Fruit fly (Drosophila melanogaster) whole organism, embryonic: ENCODE measurements around the gene wge.

Source experiments
- CG10565 ChIP-seq: fragments of 200-800 bp; sonication (Bioruptor generic); optimal IDR thresholded peaks from 3 replicates; lab custom pipeline; 2016; ENCODE audit warnings: missing biosample characterization, mild to moderate bottlenecking, missing genetic modification characterization
- CG11723 ChIP-seq: fragments of 200-800 bp; sonication (Bioruptor generic); optimal IDR thresholded peaks from 2 replicates; lab custom pipeline; 2017; ENCODE audit warnings: missing biosample characterization, mild to moderate bottlenecking, missing genetic modification characterization
- CG12744 ChIP-seq: fragments of 200-800 bp; sonication (Bioruptor generic); optimal IDR thresholded peaks from 2 replicates; lab custom pipeline; 2016; ENCODE audit warnings: missing biosample characterization, missing genetic modification characterization
- CG12942 ChIP-seq: fragments of 200-800 bp; sonication (Bioruptor generic); optimal IDR thresholded peaks from 3 replicates; lab custom pipeline; 2016; ENCODE audit warnings: missing biosample characterization, missing genetic modification characterization
- CG15011 ChIP-seq: fragments of 200-800 bp; sonication (Bioruptor generic); optimal IDR thresholded peaks from 3 replicates; lab custom pipeline; 2018; ENCODE audit warnings: missing biosample characterization, mild to moderate bottlenecking, missing genetic modification characterization
- CG15269 ChIP-seq: fragments of 200-800 bp; sonication (Bioruptor generic); optimal IDR thresholded peaks from 2 replicates; lab custom pipeline; 2018; ENCODE audit warnings: missing biosample characterization, mild to moderate bottlenecking, missing genetic modification characterization, moderate library complexity
- CG1529 ChIP-seq: fragments of 200-800 bp; sonication (Bioruptor generic); optimal IDR thresholded peaks from 3 replicates; lab custom pipeline; 2018; ENCODE audit warnings: missing biosample characterization, missing genetic modification characterization
- CG17359 ChIP-seq: fragments of 200-800 bp; sonication (Bioruptor generic); optimal IDR thresholded peaks from 3 replicates; lab custom pipeline; 2018; ENCODE audit warnings: missing biosample characterization, mild to moderate bottlenecking, missing genetic modification characterization, moderate library complexity
- CG17829 ChIP-seq: fragments of 200-800 bp; optimal IDR thresholded peaks from 2 replicates; lab custom pipeline; 2019; ENCODE audit warnings: missing biosample characterization, mild to moderate bottlenecking, missing genetic modification characterization, moderate library complexity
- CG32767 ChIP-seq: fragments of 200-800 bp; sonication (Bioruptor generic); IDR thresholded peaks from 2 replicates; pipeline ENCODE4 v1.3.6; 2022; ENCODE audit warnings: missing biosample characterization, missing genetic modification characterization
- CG3838 ChIP-seq: fragments of 200-800 bp; sonication (Bioruptor generic); optimal IDR thresholded peaks from 3 replicates; lab custom pipeline; 2016; ENCODE audit warnings: missing biosample characterization, missing genetic modification characterization
- CG3847 ChIP-seq: fragments of 200-800 bp; sonication (Bioruptor generic); IDR thresholded peaks from 2 replicates; pipeline ENCODE4 v1.3.6; 2022; ENCODE audit warnings: missing biosample characterization, missing genetic modification characterization
- CG4282 ChIP-seq: fragments of 200-800 bp; sonication (Bioruptor generic); optimal IDR thresholded peaks from 2 replicates; lab custom pipeline; 2016; ENCODE audit warnings: missing biosample characterization, missing genetic modification characterization
- CG5180 ChIP-seq: fragments of 200-800 bp; sonication (Bioruptor generic); optimal IDR thresholded peaks from 3 replicates; lab custom pipeline; 2017; ENCODE audit warnings: missing biosample characterization, missing genetic modification characterization, mild to moderate bottlenecking, moderate library complexity, missing genetic modification reagents
- CG7271 ChIP-seq: fragments of 200-800 bp; sonication (Bioruptor generic); optimal IDR thresholded peaks from 2 replicates; lab custom pipeline; 2018; ENCODE audit warnings: missing biosample characterization, mild to moderate bottlenecking, missing genetic modification characterization, moderate library complexity
- CG7357 ChIP-seq: fragments of 200-800 bp; sonication (Bioruptor generic); IDR thresholded peaks from 3 replicates; pipeline ENCODE4 v1.3.6; 2022; ENCODE audit warnings: missing biosample characterization, missing genetic modification characterization
- CG8089 ChIP-seq: fragments of 200-800 bp; sonication (Bioruptor generic); optimal IDR thresholded peaks from 3 replicates; lab custom pipeline; 2016; ENCODE audit warnings: missing biosample characterization, missing genetic modification characterization
- CG9437 ChIP-seq: fragments of 200-800 bp; sonication (Bioruptor generic); optimal IDR thresholded peaks from 2 replicates; lab custom pipeline; 2018; ENCODE audit warnings: missing biosample characterization, mild to moderate bottlenecking, missing genetic modification characterization
- CG9876 ChIP-seq: fragments of 200-800 bp; sonication (Bioruptor generic); optimal IDR thresholded peaks from 2 replicates; lab custom pipeline; 2016; ENCODE audit warnings: missing biosample characterization, missing genetic modification characterization
- Camta ChIP-seq: fragments of 200-800 bp; sonication (Bioruptor generic); optimal IDR thresholded peaks from 2 replicates; lab custom pipeline; 2016; ENCODE audit warnings: missing biosample characterization, missing genetic modification characterization
- Dp ChIP-seq: fragments of 200-800 bp; sonication (Bioruptor generic); optimal IDR thresholded peaks from 2 replicates; lab custom pipeline; 2018; ENCODE audit warnings: missing biosample characterization, mild to moderate bottlenecking, missing genetic modification characterization, moderate library complexity
- Gug ChIP-seq: fragments of 200-800 bp; sonication (Bioruptor generic); IDR thresholded peaks from 4 replicates; pipeline ENCODE4 v1.3.6; 2022; ENCODE audit warnings: missing biosample characterization, missing genetic modification characterization
- H15 ChIP-seq: fragments of 200-800 bp; sonication (Bioruptor generic); IDR thresholded peaks from 3 replicates; pipeline ENCODE4 v1.3.6; 2022; ENCODE audit warnings: missing biosample characterization, missing genetic modification characterization
- HHEX ChIP-seq: fragments of 200-800 bp; sonication (Bioruptor generic); optimal IDR thresholded peaks from 3 replicates; lab custom pipeline; 2017; ENCODE audit warnings: missing biosample characterization, mild to moderate bottlenecking, missing genetic modification characterization, missing genetic modification reagents
- Hmr ChIP-seq: fragments of 200-800 bp; sonication (Bioruptor generic); optimal IDR thresholded peaks from 3 replicates; lab custom pipeline; 2017; ENCODE audit warnings: mild to moderate bottlenecking, missing biosample characterization, missing genetic modification reagents, missing genetic modification characterization
- Hmx ChIP-seq: fragments of 200-800 bp; sonication (Bioruptor generic); optimal IDR thresholded peaks from 2 replicates; lab custom pipeline; 2016; ENCODE audit warnings: missing biosample characterization, missing genetic modification characterization
- Hr39 ChIP-seq: fragments of >200 bp; optimal IDR thresholded peaks from 2 replicates; lab custom pipeline; 2017
- Mad ChIP-seq: fragments of 200-800 bp; sonication (Bioruptor generic); optimal IDR thresholded peaks from 2 replicates; lab custom pipeline; 2016; ENCODE audit warnings: missing biosample characterization, missing genetic modification characterization
- Meics ChIP-seq: fragments of 200-800 bp; sonication (Bioruptor generic); optimal IDR thresholded peaks from 2 replicates; lab custom pipeline; 2017; ENCODE audit warnings: missing biosample characterization, mild to moderate bottlenecking, missing genetic modification characterization
- Oaz ChIP-seq: fragments of 200-800 bp; sonication (Bioruptor generic); IDR thresholded peaks from 2 replicates; pipeline ENCODE4 v1.3.6; 2022; ENCODE audit warnings: missing biosample characterization, missing genetic modification characterization
- Sry-β ChIP-seq: fragments of 200-800 bp; sonication (Bioruptor generic); optimal IDR thresholded peaks from 2 replicates; lab custom pipeline; 2018; ENCODE audit warnings: missing biosample characterization, mild to moderate bottlenecking, missing genetic modification characterization, moderate library complexity
- Ssrp ChIP-seq: fragments of 200-800 bp; sonication (Bioruptor generic); optimal IDR thresholded peaks from 2 replicates; lab custom pipeline; 2018; ENCODE audit warnings: missing biosample characterization, mild to moderate bottlenecking, missing genetic modification characterization, moderate library complexity
- al ChIP-seq: fragments of 200-800 bp; sonication (Bioruptor generic); IDR thresholded peaks from 2 replicates; pipeline ENCODE4 v1.3.6; 2022; ENCODE audit warnings: missing biosample characterization, missing genetic modification characterization
- cwo ChIP-seq: fragments of 200-800 bp; sonication (Bioruptor generic); optimal IDR thresholded peaks from 3 replicates; lab custom pipeline; 2017; ENCODE audit warnings: missing biosample characterization, missing genetic modification characterization, mild to moderate bottlenecking, moderate library complexity, missing genetic modification reagents
- dysf ChIP-seq: fragments of 200-800 bp; sonication (Bioruptor generic); IDR thresholded peaks from 3 replicates; pipeline ENCODE4 v1.3.6; 2022; ENCODE audit warnings: missing biosample characterization, missing genetic modification characterization
- grn ChIP-seq: fragments of 200-800 bp; sonication (Bioruptor generic); optimal IDR thresholded peaks from 3 replicates; lab custom pipeline; 2017; ENCODE audit warnings: missing biosample characterization, missing genetic modification characterization
- mam ChIP-seq: fragments of 200-800 bp; sonication (Bioruptor generic); optimal IDR thresholded peaks from 3 replicates; lab custom pipeline; 2016; ENCODE audit warnings: missing biosample characterization, missing genetic modification characterization
- pan ChIP-seq, 4 experiments: fragments of >200 bp in 3 of 4; fragments of 200-800 bp in 1 of 4; sonication (Bioruptor generic) in 1 of 4; optimal IDR thresholded peaks in 3 of 4; IDR thresholded peaks in 1 of 4; 2 replicates each; pipeline versions ENCODE4 v1.3.6 to Lab custom; 2017 to 2022; ENCODE audit warnings: missing biosample characterization in 2 of 4, missing genetic modification characterization in 2 of 4, mixed read lengths in 1 of 4
- peb ChIP-seq: fragments of 200-800 bp; sonication (Bioruptor generic); IDR thresholded peaks from 2 replicates; pipeline ENCODE4 v1.3.6; 2022; ENCODE audit warnings: missing biosample characterization, missing genetic modification characterization
- pros ChIP-seq: fragments of 200-800 bp; sonication (Bioruptor generic); optimal IDR thresholded peaks from 3 replicates; lab custom pipeline; 2019; ENCODE audit warnings: missing biosample characterization, mild to moderate bottlenecking, missing genetic modification characterization, moderate library complexity
- psq ChIP-seq: fragments of 200-800 bp; sonication (Bioruptor generic); optimal IDR thresholded peaks from 2 replicates; lab custom pipeline; 2017; ENCODE audit warnings: missing biosample characterization, missing genetic modification characterization
- pum ChIP-seq: fragments of 200-800 bp; sonication (Bioruptor generic); optimal IDR thresholded peaks from 2 replicates; lab custom pipeline; 2016; ENCODE audit warnings: missing biosample characterization, missing genetic modification characterization
- repo ChIP-seq: fragments of 200-800 bp; sonication (Bioruptor generic); optimal IDR thresholded peaks from 2 replicates; lab custom pipeline; 2016; ENCODE audit warnings: missing biosample characterization, missing genetic modification characterization
- sc ChIP-seq, 3 experiments: fragments of >200 bp in 2 of 3; fragments of 200-800 bp in 1 of 3; sonication (Bioruptor generic) in 1 of 3; optimal IDR thresholded peaks; 2 replicates in 2 of 3; 3 replicates in 1 of 3; lab custom pipeline; 2017; ENCODE audit warnings: mild to moderate bottlenecking in 1 of 3, missing biosample characterization in 1 of 3, missing genetic modification characterization in 1 of 3, missing genetic modification reagents in 1 of 3
- sob ChIP-seq: fragments of 200-800 bp; sonication (Bioruptor generic); IDR thresholded peaks from 2 replicates; pipeline ENCODE4 v1.3.6; 2022; ENCODE audit warnings: missing biosample characterization, missing genetic modification characterization
- stwl ChIP-seq: fragments of 200-800 bp; sonication (Bioruptor generic); optimal IDR thresholded peaks from 3 replicates; lab custom pipeline; 2018; ENCODE audit warnings: missing biosample characterization, mild to moderate bottlenecking, missing genetic modification characterization, moderate library complexity
- tin ChIP-seq: fragments of 200-800 bp; sonication (Bioruptor generic); optimal IDR thresholded peaks from 3 replicates; lab custom pipeline; 2016; ENCODE audit warnings: missing biosample characterization, missing genetic modification characterization
- ttk ChIP-seq: fragments of 200-800 bp; sonication (Bioruptor generic); IDR thresholded peaks from 2 replicates; pipeline ENCODE4 v2.1.2; 2022; ENCODE audit warnings: missing biosample characterization, missing genetic modification characterization
- wdn ChIP-seq: fragments of 200-800 bp; sonication (Bioruptor generic); IDR thresholded peaks from 2 replicates; pipeline ENCODE4 v1.3.6; 2022; ENCODE audit warnings: missing biosample characterization, missing genetic modification characterization

The wge gene

DNA sequence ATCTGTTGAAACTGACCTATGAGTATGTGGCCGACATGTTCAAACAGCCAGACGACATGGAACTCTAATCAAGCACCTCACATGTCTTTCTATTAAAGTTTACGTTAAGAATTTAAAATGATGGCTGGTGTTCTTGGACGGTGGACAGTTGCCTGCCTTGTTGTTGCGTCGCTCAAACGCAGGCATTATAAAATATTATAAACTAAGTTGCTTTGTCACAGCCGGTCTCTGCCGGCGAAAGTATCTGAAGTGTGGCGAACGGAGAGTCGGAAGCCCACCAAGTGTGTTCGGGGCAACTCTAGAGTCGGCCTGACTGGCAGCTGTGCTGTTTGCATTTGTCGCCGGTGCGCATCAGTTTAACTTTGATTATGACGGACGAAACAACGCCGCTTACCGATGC is 26.3 kb downstream of the wge start, which contains the start of gene cd (continued):
- TF ChIP-seq Meics (GFP tag; lab: Kevin White, UChicago) (no peak), CG15011 (no peak)
- TF ChIP-seq, all 482 proteins: peak for 0

- TF ChIP-seq Camta (GFP tag; lab: Kevin White, UChicago) (no peak), CG17829 (tag; lab: Kevin White, UChicago) (peak; percentile 93), Sry-β (GFP tag; lab: Kevin White, UChicago) (no peak), H15 (GFP tag; lab: Robert Waterston, UW) (peak; percentile 46; the same call in 1 of the 3 replicates), repo (GFP tag; lab: Kevin White, UChicago) (no peak), CG15269 (tag; lab: Kevin White, UChicago) (no peak), CG17359 (tag; lab: Kevin White, UChicago) (peak; percentile 73), Hr39 (lab: Kevin White, UChicago) (no peak), stwl (peak; percentile 73), CG3847 (GFP tag; lab: Robert Waterston, UW) (peak; percentile 75), CG7271 (tag; lab: Kevin White, UChicago) (peak; percentile 70), CG5180 (no peak), CG9437 (GFP tag; lab: Kevin White, UChicago) (peak; percentile 56), CG9876 (no peak), CG7357 (GFP tag; lab: Robert Waterston, UW) (no peak), CG3838 (GFP tag; lab: Kevin White, UChicago) (no peak), cwo (GFP tag; lab: Kevin White, UChicago) (no peak), wdn (peak; percentile 26; the same call in 1 of the 2 replicates), Ssrp (peak; percentile 84), al (peak; percentile 59; the same call in 1 of the 2 replicates), CG1529 (GFP tag; lab: Kevin White, UChicago) (peak; percentile 48), peb (GFP tag; lab: Robert Waterston, UW) (no peak), CG12744 (GFP tag; lab: Kevin White, UChicago) (no peak), Mad (GFP tag; lab: Kevin White, UChicago) (no peak), CG4282 (GFP tag; lab: Kevin White, UChicago) (no peak), HHEX (GFP tag; lab: Kevin White, UChicago) (peak; percentile 49), dysf (GFP tag; lab: Robert Waterston, UW) (peak; percentile 62; the same call in 1 of the 3 replicates), CG8089 (GFP tag; lab: Kevin White, UChicago) (no peak), CG11723 (GFP tag; lab: Kevin White, UChicago) (no peak), psq (GFP tag; lab: Kevin White, UChicago) (peak; percentile 19), CG10565 (GFP tag; lab: Kevin White, UChicago) (no peak), tin (GFP tag; lab: Kevin White, UChicago) (peak; percentile 70), Dp (GFP tag; lab: Kevin White, UChicago) (peak; percentile 35), Hmx (GFP tag; lab: Kevin White, UChicago) (no peak), ttk (GFP tag; lab: Robert Waterston, UW) (peak; percentile 53), Oaz (no peak; the same call in 1 of the 2 replicates), sc (optimal IDR thresholded peaks at IDR 0.05; lab: Kevin White, UChicago) (no peak), sc (GFP tag; optimal IDR thresholded peaks at IDR 0.05; lab: Kevin White, UChicago) (peak; percentile 36), Gug (GFP tag; lab: Robert Waterston, UW) (no peak), grn (GFP tag; lab: Kevin White, UChicago) (no peak), mam (no peak), CG12942 (GFP tag; lab: Kevin White, UChicago) (peak; percentile 72), CG32767 (GFP tag; lab: Robert Waterston, UW) (peak; percentile 65; the same call in 1 of the 2 replicates), pros (GFP tag; lab: Kevin White, UChicago) (no peak), pan (optimal IDR thresholded peaks at IDR 0.05; lab: Kevin White, UChicago) (no peak), pan (GFP tag; optimal IDR thresholded peaks at IDR 0.05 in 1 of 2, IDR thresholded peaks at IDR 0.05 in 1 of 2) (peak in 1 of 2 experiments; percentile 70), Hmr (GFP tag; lab: Kevin White, UChicago) (no peak), pum (GFP tag; lab: Kevin White, UChicago) (no peak), sob (peak; percentile 78)
These were observed 30.6 kb downstream of the wge start, which contains the start of the genes wfs1 and Nup133 for dm6 chr3R:22690311-22690710. Gene wfs1, minus strand, starts transcription at chr3R:22690380. Gene Nup133, plus strand, starts transcription at chr3R:22690607.
